Worm (Caenorhabditis elegans) whole organism, L3 larva: Measurements from ENCODE around the gene B0244.4.

Experiments used
- R02D3.7 ChIP-seq: fragments of 150-350 bp; optimal IDR thresholded peaks from 2 replicates; lab custom pipeline; 2014; ENCODE audit warnings: missing biosample characterization, missing genetic modification characterization
- aly-2 ChIP-seq: fragments of 150-350 bp; optimal IDR thresholded peaks from 2 replicates; lab custom pipeline; 2014; ENCODE audit warnings: missing biosample characterization, missing genetic modification characterization
- ama-1 ChIP-seq: fragments of 150-350 bp; optimal IDR thresholded peaks from 2 replicates; lab custom pipeline; 2018
- ceh-16 ChIP-seq: sonication (generic microtip); optimal IDR thresholded peaks from 2 replicates; lab custom pipeline; 2017; ENCODE audit warnings: missing biosample characterization, missing genetic modification characterization
- ceh-28 ChIP-seq: fragments of 150-350 bp; optimal IDR thresholded peaks from 2 replicates; lab custom pipeline; 2014; ENCODE audit warnings: missing biosample characterization, missing genetic modification reagents, missing genetic modification characterization
- ceh-82 ChIP-seq: fragments of 150-350 bp; optimal IDR thresholded peaks from 2 replicates; lab custom pipeline; 2014; ENCODE audit warnings: missing biosample characterization, missing genetic modification characterization
- ceh-9 ChIP-seq: sonication (generic microtip); optimal IDR thresholded peaks from 2 replicates; lab custom pipeline; 2018; ENCODE audit warnings: missing biosample characterization, missing genetic modification characterization
- daf-12 ChIP-seq: fragments of 150-350 bp; optimal IDR thresholded peaks from 2 replicates; lab custom pipeline; 2014; ENCODE audit warnings: missing biosample characterization, missing genetic modification reagents, missing genetic modification characterization
- egl-27 ChIP-seq: sonication (generic microtip); optimal IDR thresholded peaks from 4 replicates; lab custom pipeline; 2017; ENCODE audit warnings: missing biosample characterization, missing genetic modification reagents, missing genetic modification characterization
- egl-5 ChIP-seq: fragments of 150-350 bp; optimal IDR thresholded peaks from 2 replicates; lab custom pipeline; 2017; ENCODE audit warnings: missing biosample characterization, missing genetic modification reagents, missing genetic modification characterization, inconsistent platforms
- elt-1 ChIP-seq: fragments of 150-350 bp; optimal IDR thresholded peaks from 2 replicates; lab custom pipeline; 2014; ENCODE audit warnings: missing biosample characterization, missing genetic modification characterization
- elt-2 ChIP-seq: sonication (generic microtip); optimal IDR thresholded peaks from 2 replicates; lab custom pipeline; 2016; ENCODE audit warnings: missing genetic modification reagents, mild to moderate bottlenecking, missing genetic modification characterization, missing compliant biosample characterization
- elt-3 ChIP-seq, 3 experiments: fragments of 150-350 bp in 1 of 3; sonication (generic microtip) in 2 of 3; optimal IDR thresholded peaks; 2 replicates in 2 of 3; 4 replicates in 1 of 3; lab custom pipeline; 2014 to 2017; ENCODE audit warnings: missing biosample characterization in 3 of 3, missing genetic modification characterization in 3 of 3
- eor-1 ChIP-seq, 2 experiments: fragments of 150-350 bp; optimal IDR thresholded peaks; 2 replicates each; lab custom pipeline; 2014 to 2018; ENCODE audit warnings: missing biosample characterization in 2 of 2, missing genetic modification characterization in 2 of 2
- fkh-10 ChIP-seq: sonication (generic microtip); optimal IDR thresholded peaks from 2 replicates; lab custom pipeline; 2017; ENCODE audit warnings: missing biosample characterization, missing genetic modification reagents, missing genetic modification characterization
- fkh-2 ChIP-seq: fragments of 150-350 bp; optimal IDR thresholded peaks from 2 replicates; lab custom pipeline; 2014; ENCODE audit warnings: missing biosample characterization, missing genetic modification reagents, missing genetic modification characterization
- fos-1 ChIP-seq: fragments of 150-350 bp; optimal IDR thresholded peaks from 2 replicates; lab custom pipeline; 2014; ENCODE audit warnings: missing biosample characterization, missing genetic modification characterization
- hmg-11 ChIP-seq: sonication (generic microtip); optimal IDR thresholded peaks from 2 replicates; lab custom pipeline; 2016; ENCODE audit warnings: missing genetic modification characterization, missing compliant biosample characterization
- jun-1 ChIP-seq: fragments of 150-350 bp; optimal IDR thresholded peaks from 2 replicates; lab custom pipeline; 2014; ENCODE audit warnings: missing biosample characterization, missing genetic modification reagents, missing genetic modification characterization
- lin-15B ChIP-seq: fragments of 150-350 bp; optimal IDR thresholded peaks from 2 replicates; lab custom pipeline; 2014; ENCODE audit warnings: missing biosample characterization, missing genetic modification characterization
- lin-39 ChIP-seq: fragments of 150-350 bp; optimal IDR thresholded peaks from 2 replicates; lab custom pipeline; 2018; ENCODE audit warnings: missing biosample characterization, missing genetic modification reagents, missing genetic modification characterization
- lsy-12 ChIP-seq: sonication (generic microtip); optimal IDR thresholded peaks from 2 replicates; lab custom pipeline; 2016; ENCODE audit warnings: mild to moderate bottlenecking, missing genetic modification characterization, missing compliant biosample characterization
- mdl-1 ChIP-seq: fragments of 150-350 bp; optimal IDR thresholded peaks from 2 replicates; lab custom pipeline; 2014; ENCODE audit warnings: missing biosample characterization, missing genetic modification characterization
- mml-1 ChIP-seq: fragments of 150-350 bp; sonication (generic microtip); optimal IDR thresholded peaks from 3 replicates; lab custom pipeline; 2014; ENCODE audit warnings: missing biosample characterization, missing genetic modification characterization
- nfya-1 ChIP-seq: sonication (generic microtip); optimal IDR thresholded peaks from 2 replicates; lab custom pipeline; 2017; ENCODE audit warnings: missing genetic modification characterization, mild to moderate bottlenecking, missing compliant biosample characterization, antibody characterized with exemption, moderate library complexity; ENCODE audit not compliant: insufficient read depth
- nhr-11 ChIP-seq: fragments of 150-350 bp; optimal IDR thresholded peaks from 2 replicates; lab custom pipeline; 2014; ENCODE audit warnings: missing biosample characterization, missing genetic modification characterization
- nhr-12 ChIP-seq: fragments of 150-350 bp; optimal IDR thresholded peaks from 2 replicates; lab custom pipeline; 2014; ENCODE audit warnings: missing biosample characterization, missing genetic modification characterization
- nhr-237 ChIP-seq: fragments of 150-350 bp; optimal IDR thresholded peaks from 2 replicates; lab custom pipeline; 2014; ENCODE audit warnings: missing biosample characterization, missing genetic modification characterization
- nhr-25 ChIP-seq: sonication (generic microtip); optimal IDR thresholded peaks from 2 replicates; lab custom pipeline; 2017; ENCODE audit warnings: missing biosample characterization, missing genetic modification characterization
- nhr-28 ChIP-seq: fragments of 150-350 bp; optimal IDR thresholded peaks from 2 replicates; lab custom pipeline; 2014; ENCODE audit warnings: missing biosample characterization, missing genetic modification characterization
- nhr-43 ChIP-seq: sonication (generic microtip); optimal IDR thresholded peaks from 2 replicates; lab custom pipeline; 2016; ENCODE audit warnings: mild to moderate bottlenecking, missing genetic modification characterization, missing compliant biosample characterization; ENCODE audit not compliant: poor library complexity, severe bottlenecking
- nhr-67 ChIP-seq: fragments of 150-350 bp; optimal IDR thresholded peaks from 2 replicates; lab custom pipeline; 2014; ENCODE audit warnings: missing biosample characterization, missing genetic modification characterization
- nhr-76 ChIP-seq: fragments of 150-350 bp; sonication (generic microtip); optimal IDR thresholded peaks from 5 replicates; lab custom pipeline; 2014; ENCODE audit warnings: missing biosample characterization, missing genetic modification characterization
- nhr-77 ChIP-seq: fragments of 150-350 bp; optimal IDR thresholded peaks from 2 replicates; lab custom pipeline; 2014; ENCODE audit warnings: missing biosample characterization, missing genetic modification characterization
- pha-4 ChIP-seq: fragments of 150-350 bp; optimal IDR thresholded peaks from 2 replicates; lab custom pipeline; 2014; ENCODE audit warnings: missing biosample characterization, missing genetic modification reagents, missing genetic modification characterization
- pqm-1 ChIP-seq: fragments of 150-350 bp; optimal IDR thresholded peaks from 2 replicates; lab custom pipeline; 2017; ENCODE audit warnings: missing biosample characterization, missing genetic modification characterization, inconsistent platforms
- sea-2 ChIP-seq: fragments of 150-350 bp; sonication (generic microtip); optimal IDR thresholded peaks from 4 replicates; lab custom pipeline; 2014; ENCODE audit warnings: missing biosample characterization, missing genetic modification reagents, missing genetic modification characterization
- skn-1 ChIP-seq: fragments of 150-350 bp; optimal IDR thresholded peaks from 2 replicates; lab custom pipeline; 2014; ENCODE audit warnings: missing biosample characterization, missing genetic modification characterization
- snpc-4 ChIP-seq: fragments of 150-350 bp; optimal IDR thresholded peaks from 2 replicates; lab custom pipeline; 2014; ENCODE audit warnings: missing biosample characterization, missing genetic modification characterization
- tbx-2 ChIP-seq: sonication (generic microtip); optimal IDR thresholded peaks from 2 replicates; lab custom pipeline; 2016; ENCODE audit warnings: mild to moderate bottlenecking, missing genetic modification characterization, missing compliant biosample characterization
- unc-39 ChIP-seq: sonication (generic microtip); optimal IDR thresholded peaks from 4 replicates; lab custom pipeline; 2017; ENCODE audit warnings: missing biosample characterization, missing genetic modification characterization
- unc-62 ChIP-seq: fragments of 150-350 bp; sonication (generic microtip); optimal IDR thresholded peaks from 4 replicates; lab custom pipeline; 2014; ENCODE audit warnings: missing biosample characterization, missing genetic modification reagents, missing genetic modification characterization
- zag-1 ChIP-seq: fragments of 150-350 bp; optimal IDR thresholded peaks from 2 replicates; lab custom pipeline; 2014; ENCODE audit warnings: missing biosample characterization, missing genetic modification characterization
- ztf-11 ChIP-seq: fragments of 150-350 bp; optimal IDR thresholded peaks from 2 replicates; lab custom pipeline; 2014; ENCODE audit warnings: missing biosample characterization, missing genetic modification characterization
- ztf-4 ChIP-seq: fragments of 150-350 bp; optimal IDR thresholded peaks from 2 replicates; lab custom pipeline; 2014; ENCODE audit warnings: missing biosample characterization, missing genetic modification characterization

B0244.4 gene

DNA sequence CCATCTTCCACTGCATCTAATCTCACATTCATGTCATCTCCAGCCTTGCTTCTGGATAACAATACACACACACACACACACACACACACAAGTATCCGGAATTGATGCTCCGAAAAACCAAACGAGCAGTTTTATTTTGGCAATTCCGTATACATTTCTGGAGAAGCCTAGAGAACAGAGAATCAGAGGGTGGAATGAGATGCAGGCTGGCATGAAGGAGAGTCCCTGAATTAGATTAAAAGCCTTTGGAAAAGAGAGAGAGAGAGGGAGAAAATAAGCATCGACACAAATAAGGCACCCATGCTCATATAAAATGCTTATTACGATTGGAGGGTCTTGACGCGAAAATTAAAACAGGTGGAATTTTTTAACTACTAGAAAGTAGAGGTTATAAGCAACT lies 13.4 kb downstream of the B0244.4 start:
- TF ChIP-seq egl-5 (tag; lab: Kevin White, UChicago) (peak; percentile 10), nfya-1 (tag; lab: Kevin White, UChicago) (peak; percentile 7), nhr-28 (tag; lab: Kevin White, UChicago) (no peak)

DNA sequence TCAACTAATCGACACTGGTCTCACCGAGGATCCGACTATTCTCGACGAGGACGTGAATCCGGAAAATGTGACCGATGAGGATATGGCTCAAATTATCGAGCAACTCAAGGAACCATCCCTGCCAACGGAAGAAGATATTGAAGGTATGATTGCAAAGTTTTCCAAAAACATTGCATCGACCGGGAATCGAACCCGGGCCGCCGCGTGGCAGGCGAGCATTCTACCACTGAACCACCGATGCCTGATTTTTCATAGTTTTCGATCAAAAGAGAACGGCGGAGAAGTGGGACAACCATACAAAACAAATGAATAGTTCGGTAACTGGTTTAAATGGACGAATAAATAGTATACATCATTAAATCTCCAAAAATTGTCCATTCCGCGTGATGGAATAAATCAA lies 14.6 kb downstream of the B0244.4 start:
- TF ChIP-seq aly-2 (no peak), mml-1 (tag; lab: Kevin White, UChicago) (no peak), tbx-2 (tag; lab: Kevin White, UChicago) (peak; percentile 3), nhr-77 (tag; lab: Kevin White, UChicago) (no peak), nhr-11 (tag; lab: Kevin White, UChicago) (no peak), nhr-12 (tag; lab: Kevin White, UChicago) (no peak), snpc-4 (tag; lab: Kevin White, UChicago) (no peak), nhr-28 (tag; lab: Kevin White, UChicago) (no peak)

DNA sequence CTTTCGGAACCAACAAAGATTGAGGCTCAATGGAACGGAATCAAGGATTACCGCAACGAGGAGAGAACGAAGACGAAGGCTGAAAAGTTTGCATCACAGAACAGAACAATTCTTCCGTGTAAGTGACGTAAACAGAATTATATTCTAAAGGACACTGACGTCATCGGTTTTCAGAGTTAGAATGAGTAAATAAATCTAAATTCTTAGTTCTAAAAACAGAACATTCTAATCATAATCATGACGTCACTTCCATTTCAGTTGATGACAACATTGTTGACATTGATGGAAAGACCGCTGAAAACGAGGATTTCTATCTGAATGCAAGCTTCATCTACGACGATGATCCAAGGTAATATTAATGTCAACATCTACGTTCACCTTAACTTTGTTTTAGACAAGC lies 16.7 kb downstream of the B0244.4 start:
- TF ChIP-seq nhr-28 (tag; lab: Kevin White, UChicago): no peak
- no peak for TF ChIP-seq mdl-1 (tag; lab: Kevin White, UChicago)
- TF ChIP-seq sea-2 (GFP tag; lab: Kevin White, UChicago): no peak
- TF ChIP-seq mml-1 (tag; lab: Kevin White, UChicago): no peak
- no peak for TF ChIP-seq ceh-82 (tag; lab: Kevin White, UChicago)
- no peak for TF ChIP-seq nhr-77 (tag; lab: Kevin White, UChicago)
- TF ChIP-seq nhr-12 (tag; lab: Kevin White, UChicago): no peak

DNA sequence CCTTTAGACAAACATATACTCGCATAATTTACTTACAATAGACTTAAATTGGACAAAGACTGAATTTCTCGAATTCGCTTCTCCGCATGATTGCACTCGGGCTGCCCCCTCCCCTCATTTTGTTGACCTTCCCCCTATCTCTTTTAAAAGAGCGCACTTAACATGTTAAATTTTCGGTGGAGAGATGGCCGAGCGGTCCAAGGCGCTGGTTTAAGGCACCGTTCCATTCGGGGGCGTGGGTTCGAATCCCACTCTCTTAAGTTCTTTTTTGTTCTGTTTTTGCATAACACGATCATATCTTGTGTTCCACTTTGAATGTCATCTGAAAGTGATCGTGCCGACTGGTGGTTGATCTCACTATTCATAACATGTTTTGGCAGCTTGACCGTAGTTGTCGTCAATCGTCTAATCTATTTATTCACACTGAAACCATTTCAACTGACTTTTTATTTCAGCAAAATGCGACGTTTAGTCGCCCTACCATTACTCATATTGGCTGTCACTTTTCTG lies 22.5 kb downstream of the B0244.4 start, which contains the start of gene cutl-23:
Gene cutl-23, plus strand, starts transcription at position 460 of the 510 bp plus-strand sequence.
- TF ChIP-seq daf-12 (tag; lab: Kevin White, UChicago): no peak
- TF ChIP-seq mdl-1 (tag; lab: Kevin White, UChicago): no peak
- TF ChIP-seq hmg-11 (tag; lab: Kevin White, UChicago): no peak
- no peak for TF ChIP-seq egl-27 (tag; lab: Kevin White, UChicago)
- no peak for TF ChIP-seq fkh-10 (GFP tag; lab: Kevin White, UChicago)
- no peak for TF ChIP-seq eor-1 (tag; optimal IDR thresholded peaks at IDR 0.05; lab: Kevin White, UChicago)
- no peak for TF ChIP-seq zag-1
- no peak for TF ChIP-seq nhr-67
- TF ChIP-seq nhr-43 (tag; lab: Kevin White, UChicago): peak; percentile 22
- no peak for TF ChIP-seq ceh-82 (tag; lab: Kevin White, UChicago)
- TF ChIP-seq elt-1 (tag; lab: Kevin White, UChicago): no peak
- no peak for TF ChIP-seq tbx-2 (tag; lab: Kevin White, UChicago)
- no peak for TF ChIP-seq skn-1
- TF ChIP-seq R02D3.7 (tag; lab: Kevin White, UChicago): no peak
- no peak for TF ChIP-seq ceh-16
- TF ChIP-seq ztf-4 (tag; lab: Kevin White, UChicago): no peak
- no peak for TF ChIP-seq lin-15B (tag; lab: Kevin White, UChicago)
- TF ChIP-seq nhr-76 (tag; lab: Kevin White, UChicago): no peak
- no peak for TF ChIP-seq mml-1 (tag; lab: Kevin White, UChicago)
- TF ChIP-seq aly-2: no peak
- no peak for TF ChIP-seq nhr-28 (tag; lab: Kevin White, UChicago)
- TF ChIP-seq snpc-4 (tag; lab: Kevin White, UChicago): no peak
- peak; percentile 7 for TF ChIP-seq elt-2 (tag; lab: Kevin White, UChicago)
- TF ChIP-seq pha-4 (tag; lab: Kevin White, UChicago): no peak
- TF ChIP-seq ceh-9 (tag; lab: Kevin White, UChicago): no peak
- TF ChIP-seq nhr-12 (tag; lab: Kevin White, UChicago): no peak
- no peak for TF ChIP-seq nhr-77 (tag; lab: Kevin White, UChicago)
- TF ChIP-seq unc-62 (GFP tag; lab: Kevin White, UChicago): no peak
- TF ChIP-seq ztf-11 (tag; lab: Kevin White, UChicago): no peak
- no peak for TF ChIP-seq pqm-1
- no peak for TF ChIP-seq lin-39 (tag; lab: Kevin White, UChicago)
- TF ChIP-seq ceh-28 (tag; lab: Kevin White, UChicago): no peak
- peak; percentile 14 for TF ChIP-seq nfya-1 (tag; lab: Kevin White, UChicago)
- peak; percentile 28 for TF ChIP-seq lsy-12
- no peak for TF ChIP-seq fkh-2
- TF ChIP-seq unc-39 (tag; lab: Kevin White, UChicago): no peak
- TF ChIP-seq egl-5 (tag; lab: Kevin White, UChicago): no peak
- no peak for TF ChIP-seq fos-1 (tag; lab: Kevin White, UChicago)
- TF ChIP-seq jun-1: no peak
- TF ChIP-seq nhr-11 (tag; lab: Kevin White, UChicago): no peak
- peak; percentile 14 for TF ChIP-seq nhr-25
- TF ChIP-seq elt-3 (tag; optimal IDR thresholded peaks at IDR 0.05; lab: Kevin White, UChicago): no peak
- no peak for TF ChIP-seq nhr-237 (tag; lab: Kevin White, UChicago)
- no peak for TF ChIP-seq ama-1 (lab: Kevin White, UChicago)
- TF ChIP-seq, all 47 proteins: peak for 5
